Worm (Caenorhabditis elegans): ENCODE measurements around the gene Y45G12B.3.

- TF ChIP-seq pax-1 (tag; optimal IDR thresholded peaks at IDR 0.05) = no peak
- TF ChIP-seq ama-1 (optimal IDR thresholded peaks at IDR 0.05) = no peak
- no peak for TF ChIP-seq nhr-11 (tag; optimal IDR thresholded peaks at IDR 0.05)
Measured at ce11 chrV:2739607-2740006, 43.6 kb upstream of the Y45G12B.3 start.
